Worm (Caenorhabditis elegans): ENCODE measurements around the gene chk-1.

- TF ChIP-seq him-1 (tag; optimal IDR thresholded peaks at IDR 0.05) = no peak
- no peak for TF ChIP-seq dao-5 (tag; optimal IDR thresholded peaks at IDR 0.05)
- TF ChIP-seq W03F9.2 (tag; optimal IDR thresholded peaks at IDR 0.05) = no peak
Observed at ce11 chrV:3714750-3715149, 44.5 kb downstream of the chk-1 start.
